Fruit fly (Drosophila melanogaster) whole organism, embryonic: ENCODE results near the gene CG11843.
A peak's percentile ranks its signal among the peaks of the same experiment; 100 is the strongest.

Experiments used
- Ada2b ChIP-seq: fragments of 200-800 bp; sonication (Bioruptor generic); IDR thresholded peaks from 2 replicates; pipeline ENCODE4 v1.3.6; 2022; ENCODE audit warnings: missing biosample characterization, missing genetic modification characterization
- Antp ChIP-seq: fragments of 200-800 bp; sonication (Bioruptor generic); optimal IDR thresholded peaks from 3 replicates; lab custom pipeline; 2016; ENCODE audit warnings: missing biosample characterization, missing genetic modification characterization
- CG10147 ChIP-seq: fragments of 200-800 bp; sonication (Bioruptor generic); optimal IDR thresholded peaks from 2 replicates; lab custom pipeline; 2019; ENCODE audit warnings: missing biosample characterization, mild to moderate bottlenecking, missing genetic modification characterization, moderate library complexity
- CG10267 ChIP-seq: fragments of 200-800 bp; sonication (Bioruptor generic); optimal IDR thresholded peaks from 2 replicates; lab custom pipeline; 2018; ENCODE audit warnings: missing biosample characterization, mild to moderate bottlenecking, missing genetic modification characterization, moderate library complexity
- CG11456 ChIP-seq: fragments of 200-800 bp; sonication (Bioruptor generic); IDR thresholded peaks from 3 replicates; pipeline ENCODE4 v1.3.6; 2022; ENCODE audit warnings: missing biosample characterization, missing genetic modification characterization
- CG12659 ChIP-seq: fragments of 200-800 bp; sonication (Bioruptor generic); optimal IDR thresholded peaks from 3 replicates; lab custom pipeline; 2017; ENCODE audit warnings: mild to moderate bottlenecking, missing biosample characterization, missing genetic modification reagents, missing genetic modification characterization
- CG14667 ChIP-seq: fragments of 200-800 bp; sonication (Bioruptor generic); IDR thresholded peaks from 2 replicates; pipeline ENCODE4 v1.3.6; 2022; ENCODE audit warnings: missing biosample characterization, missing genetic modification characterization
- CG17361 ChIP-seq: fragments of 200-800 bp; sonication (Bioruptor generic); IDR thresholded peaks from 3 replicates; pipeline ENCODE4 v1.3.6; 2022; ENCODE audit warnings: missing biosample characterization, missing genetic modification characterization
- CG2116 ChIP-seq: fragments of 200-800 bp; sonication (Bioruptor generic); optimal IDR thresholded peaks from 3 replicates; lab custom pipeline; 2018; ENCODE audit warnings: missing biosample characterization, mild to moderate bottlenecking, missing genetic modification characterization
- CG2129 ChIP-seq: fragments of 200-800 bp; sonication (Bioruptor generic); IDR thresholded peaks from 2 replicates; pipeline ENCODE4 v1.3.6; 2022; ENCODE audit warnings: missing biosample characterization, missing genetic modification characterization; ENCODE audit not compliant: partially characterized antibody
- CG2712 ChIP-seq: fragments of 200-800 bp; optimal IDR thresholded peaks from 3 replicates; lab custom pipeline; 2019; ENCODE audit warnings: missing biosample characterization, mild to moderate bottlenecking, missing genetic modification characterization, moderate library complexity
- CG33213 ChIP-seq: fragments of 200-800 bp; sonication (Bioruptor generic); optimal IDR thresholded peaks from 3 replicates; lab custom pipeline; 2016; ENCODE audit warnings: missing biosample characterization, missing genetic modification characterization
- CG4282 ChIP-seq: fragments of 200-800 bp; sonication (Bioruptor generic); optimal IDR thresholded peaks from 2 replicates; lab custom pipeline; 2016; ENCODE audit warnings: missing biosample characterization, missing genetic modification characterization
- CG4328 ChIP-seq: fragments of 200-800 bp; sonication (Bioruptor generic); optimal IDR thresholded peaks from 3 replicates; lab custom pipeline; 2017; ENCODE audit warnings: missing biosample characterization, missing genetic modification reagents, missing genetic modification characterization
- CG6272 ChIP-seq: fragments of 200-800 bp; sonication (Bioruptor generic); IDR thresholded peaks from 2 replicates; pipeline ENCODE4 v1.3.6; 2022; ENCODE audit warnings: missing biosample characterization, missing genetic modification characterization
- CG6683 ChIP-seq: fragments of 200-800 bp; sonication (Bioruptor generic); optimal IDR thresholded peaks from 2 replicates; lab custom pipeline; 2017; ENCODE audit warnings: missing biosample characterization, mild to moderate bottlenecking, missing genetic modification characterization, missing genetic modification reagents
- CG6791 ChIP-seq: fragments of 200-800 bp; sonication (Bioruptor generic); IDR thresholded peaks from 3 replicates; pipeline ENCODE4 v1.3.6; 2022; ENCODE audit warnings: missing biosample characterization, missing genetic modification characterization; ENCODE audit not compliant: partially characterized antibody
- CG8924 ChIP-seq: fragments of 200-800 bp; optimal IDR thresholded peaks from 3 replicates; lab custom pipeline; 2019; ENCODE audit warnings: missing biosample characterization, mild to moderate bottlenecking, missing genetic modification characterization, moderate library complexity
- CG9609 ChIP-seq: fragments of 200-800 bp; sonication (Bioruptor generic); optimal IDR thresholded peaks from 3 replicates; lab custom pipeline; 2016; ENCODE audit warnings: missing biosample characterization, missing genetic modification characterization
- E2f2 ChIP-seq: fragments of 200-800 bp; sonication (Bioruptor generic); IDR thresholded peaks from 2 replicates; pipeline ENCODE4 v1.3.6; 2022; ENCODE audit warnings: missing biosample characterization, missing genetic modification characterization
- Gsc ChIP-seq: fragments of 200-800 bp; sonication (Bioruptor generic); IDR thresholded peaks from 2 replicates; pipeline ENCODE4 v1.3.6; 2022; ENCODE audit warnings: missing biosample characterization, missing genetic modification characterization
- Gug ChIP-seq: fragments of 200-800 bp; sonication (Bioruptor generic); IDR thresholded peaks from 4 replicates; pipeline ENCODE4 v1.3.6; 2022; ENCODE audit warnings: missing biosample characterization, missing genetic modification characterization
- Sry-δ ChIP-seq: fragments of 200-800 bp; sonication (Bioruptor generic); optimal IDR thresholded peaks from 2 replicates; lab custom pipeline; 2016; ENCODE audit warnings: missing biosample characterization, missing genetic modification characterization
- Stat92E ChIP-seq, 3 experiments: fragments of >200 bp in 2 of 3; fragments of 200-800 bp in 1 of 3; sonication (Bioruptor generic) in 1 of 3; optimal IDR thresholded peaks; 2 replicates each; lab custom pipeline; 2017 to 2019; ENCODE audit warnings: missing biosample characterization in 3 of 3, missing genetic modification characterization in 3 of 3, mild to moderate bottlenecking in 1 of 3, moderate library complexity in 1 of 3
- Trl ChIP-seq, 3 experiments: fragments of >200 bp in 2 of 3; fragments of 200-800 bp in 1 of 3; sonication (Bioruptor generic) in 1 of 3; optimal IDR thresholded peaks; 2 replicates in 1 of 3; 3 replicates in 2 of 3; lab custom pipeline; 2016 to 2017; ENCODE audit warnings: missing biosample characterization in 1 of 3, missing genetic modification characterization in 1 of 3
- YL-1 ChIP-seq: fragments of 200-800 bp; sonication (Bioruptor generic); optimal IDR thresholded peaks from 3 replicates; lab custom pipeline; 2017; ENCODE audit warnings: missing biosample characterization, mild to moderate bottlenecking, missing genetic modification characterization
- ato ChIP-seq: fragments of 200-800 bp; sonication (Bioruptor generic); IDR thresholded peaks from 2 replicates; pipeline ENCODE4 v1.3.6; 2022; ENCODE audit warnings: missing biosample characterization, missing genetic modification characterization; ENCODE audit not compliant: partially characterized antibody
- bbx ChIP-seq: fragments of 200-800 bp; sonication (Bioruptor generic); IDR thresholded peaks from 2 replicates; pipeline ENCODE4 v1.3.6; 2022; ENCODE audit warnings: missing biosample characterization, missing genetic modification characterization; ENCODE audit not compliant: partially characterized antibody
- cad ChIP-seq: fragments of >200 bp; optimal IDR thresholded peaks from 2 replicates; lab custom pipeline; 2017; ENCODE audit warnings: missing biosample characterization, missing genetic modification characterization
- croc ChIP-seq: fragments of 200-800 bp; sonication (Bioruptor generic); conservative IDR thresholded peaks from 3 replicates; pipeline ENCODE4 v1.3.6; 2022; ENCODE audit warnings: missing biosample characterization, missing genetic modification characterization
- crol ChIP-seq: fragments of 200-800 bp; sonication (Bioruptor generic); IDR thresholded peaks from 2 replicates; pipeline ENCODE4 v1.3.6; 2022; ENCODE audit warnings: missing biosample characterization, missing genetic modification characterization
- cwo ChIP-seq: fragments of 200-800 bp; sonication (Bioruptor generic); optimal IDR thresholded peaks from 3 replicates; lab custom pipeline; 2017; ENCODE audit warnings: missing biosample characterization, missing genetic modification characterization, mild to moderate bottlenecking, moderate library complexity, missing genetic modification reagents
- dimm ChIP-seq: fragments of 200-800 bp; sonication (Bioruptor generic); IDR thresholded peaks from 2 replicates; pipeline ENCODE4 v1.3.6; 2022; ENCODE audit warnings: missing biosample characterization, missing genetic modification characterization
- dmrt11E ChIP-seq: fragments of 200-800 bp; sonication (Bioruptor generic); optimal IDR thresholded peaks from 3 replicates; lab custom pipeline; 2018; ENCODE audit warnings: missing biosample characterization, mild to moderate bottlenecking, missing genetic modification characterization, moderate library complexity
- ems ChIP-seq: fragments of 200-800 bp; sonication (Bioruptor generic); optimal IDR thresholded peaks from 3 replicates; lab custom pipeline; 2016; ENCODE audit warnings: missing biosample characterization, missing genetic modification characterization
- exex ChIP-seq: fragments of 200-800 bp; sonication (Bioruptor generic); optimal IDR thresholded peaks from 4 replicates; lab custom pipeline; 2018; ENCODE audit warnings: missing biosample characterization, mild to moderate bottlenecking, missing genetic modification characterization, moderate library complexity
- ftz-f1 ChIP-seq: fragments of 200-800 bp; sonication (Bioruptor generic); optimal IDR thresholded peaks from 2 replicates; lab custom pipeline; 2016; ENCODE audit warnings: missing biosample characterization, missing genetic modification characterization
- grn ChIP-seq: fragments of 200-800 bp; sonication (Bioruptor generic); optimal IDR thresholded peaks from 3 replicates; lab custom pipeline; 2017; ENCODE audit warnings: missing biosample characterization, missing genetic modification characterization
- hb ChIP-seq: fragments of 200-800 bp; sonication (Bioruptor generic); IDR thresholded peaks from 3 replicates; pipeline ENCODE4 v1.3.6; 2022; ENCODE audit warnings: missing biosample characterization, missing genetic modification characterization; ENCODE audit not compliant: partially characterized antibody
- hkb ChIP-seq, 2 experiments: fragments of 200-800 bp in 1 of 2; fragments of >200 bp in 1 of 2; sonication (Bioruptor generic) in 1 of 2; IDR thresholded peaks in 1 of 2; optimal IDR thresholded peaks in 1 of 2; 2 replicates each; pipeline versions ENCODE4 v1.3.6 to Lab custom; 2017 to 2022; ENCODE audit warnings: missing biosample characterization in 1 of 2, missing genetic modification characterization in 1 of 2
- inv ChIP-seq: fragments of 200-800 bp; sonication (Bioruptor generic); IDR thresholded peaks from 2 replicates; pipeline ENCODE4 v1.3.6; 2022; ENCODE audit warnings: missing biosample characterization, missing genetic modification characterization; ENCODE audit not compliant: partially characterized antibody
- mirr ChIP-seq: fragments of 200-800 bp; sonication (Bioruptor generic); optimal IDR thresholded peaks from 3 replicates; lab custom pipeline; 2018; ENCODE audit warnings: missing biosample characterization, mild to moderate bottlenecking, missing genetic modification characterization
- pnt ChIP-seq: fragments of 200-800 bp; sonication (Bioruptor generic); optimal IDR thresholded peaks from 3 replicates; lab custom pipeline; 2016; ENCODE audit warnings: missing biosample characterization, missing genetic modification characterization
- pzg ChIP-seq: fragments of 200-800 bp; sonication (Bioruptor generic); optimal IDR thresholded peaks from 3 replicates; lab custom pipeline; 2018; ENCODE audit warnings: missing biosample characterization, mild to moderate bottlenecking, missing genetic modification characterization, moderate library complexity
- slou ChIP-seq: fragments of 200-800 bp; sonication (Bioruptor generic); optimal IDR thresholded peaks from 3 replicates; lab custom pipeline; 2016; ENCODE audit warnings: missing biosample characterization, missing genetic modification characterization
- tna ChIP-seq: fragments of 200-800 bp; sonication (Bioruptor generic); IDR thresholded peaks from 2 replicates; pipeline ENCODE4 v1.3.6; 2022; ENCODE audit warnings: missing biosample characterization, missing genetic modification characterization; ENCODE audit not compliant: partially characterized antibody
- trem ChIP-seq: fragments of 200-800 bp; optimal IDR thresholded peaks from 3 replicates; lab custom pipeline; 2019; ENCODE audit warnings: missing biosample characterization, mild to moderate bottlenecking, missing genetic modification characterization, moderate library complexity
- twi ChIP-seq: fragments of 200-800 bp; optimal IDR thresholded peaks from 2 replicates; lab custom pipeline; 2019; ENCODE audit warnings: missing biosample characterization, mild to moderate bottlenecking, missing genetic modification characterization, moderate library complexity
- vnd ChIP-seq: fragments of 200-800 bp; sonication (Bioruptor generic); IDR thresholded peaks from 3 replicates; pipeline ENCODE4 v1.3.6; 2022; ENCODE audit warnings: missing biosample characterization, missing genetic modification characterization; ENCODE audit not compliant: partially characterized antibody

Gene CG11843

dm6 chr3R:29062717-29063206 lies 8.6 kb downstream of the CG11843 start, which contains the start of the genes Cul5 and Bicra (continued):
- peak; percentile 59 for TF ChIP-seq hkb (optimal IDR thresholded peaks at IDR 0.05; lab: Kevin White, UChicago)
- no peak for TF ChIP-seq hkb (GFP tag; IDR thresholded peaks at IDR 0.05; lab: Robert Waterston, UW)
- peak; percentile 92 for TF ChIP-seq tna (GFP tag; lab: Robert Waterston, UW)
- peak; percentile 92 for TF ChIP-seq CG6791
- TF ChIP-seq pzg (GFP tag; lab: Kevin White, UChicago) = peak; percentile 86
- peak; percentile 3; the same call in 1 of the 3 replicates for TF ChIP-seq CG11456 (GFP tag; lab: Robert Waterston, UW)
- no peak for TF ChIP-seq slou (GFP tag; lab: Kevin White, UChicago)
- no peak for TF ChIP-seq croc
- TF ChIP-seq vnd (GFP tag; lab: Robert Waterston, UW) = peak; percentile 86; the same call in 1 of the 3 replicates
- TF ChIP-seq CG2129 = peak; percentile 63
- TF ChIP-seq CG4282 (GFP tag; lab: Kevin White, UChicago) = no peak
- TF ChIP-seq CG6272 = peak; percentile 11; the same call in 1 of the 2 replicates
- no peak for TF ChIP-seq cwo
- TF ChIP-seq ato = peak; percentile 96
- no peak for TF ChIP-seq CG6683 (GFP tag; lab: Kevin White, UChicago)
- TF ChIP-seq CG33213 (GFP tag; lab: Kevin White, UChicago) = peak; percentile 9
- peak; percentile 96 for TF ChIP-seq CG10267
- no peak for TF ChIP-seq CG4328
- peak; percentile 3 for TF ChIP-seq Antp
- TF ChIP-seq bbx (GFP tag; lab: Robert Waterston, UW) = peak; percentile 95
- 0 out of 2 replicates have a peak, but pooled peaks have one; percentile 57 for TF ChIP-seq E2f2
- TF ChIP-seq mirr (GFP tag; lab: Kevin White, UChicago) = peak; percentile 4
- TF ChIP-seq ftz-f1 (GFP tag; lab: Kevin White, UChicago) = peak; percentile 1
- TF ChIP-seq exex = peak; percentile 37
- peak; percentile 7 for TF ChIP-seq trem
- peak; percentile 48 for TF ChIP-seq CG12659 (GFP tag; lab: Kevin White, UChicago)
- peak in 1 of 3 experiments; percentile 61 for TF ChIP-seq Stat92E (GFP tag; optimal IDR thresholded peaks at IDR 0.05; lab: Kevin White, UChicago)
- TF ChIP-seq inv (GFP tag; lab: Robert Waterston, UW) = peak; percentile 86; the same call in 1 of the 2 replicates
- peak; percentile 80 for TF ChIP-seq Sry-δ
- peak; percentile 92 for TF ChIP-seq hb (GFP tag; lab: Robert Waterston, UW)
- TF ChIP-seq Ada2b (GFP tag; lab: Robert Waterston, UW) = no peak
- TF ChIP-seq twi (tag; lab: Kevin White, UChicago) = no peak
- TF ChIP-seq Trl (optimal IDR thresholded peaks at IDR 0.05; lab: Kevin White, UChicago) = no peak
- TF ChIP-seq Trl (GFP tag; optimal IDR thresholded peaks at IDR 0.05; lab: Kevin White, UChicago) = peak; percentile 39
- no peak for TF ChIP-seq CG14667
- no peak for TF ChIP-seq CG9609 (GFP tag; lab: Kevin White, UChicago)
- TF ChIP-seq crol = no peak
- TF ChIP-seq pnt (GFP tag; lab: Kevin White, UChicago) = no peak
- TF ChIP-seq, all 482 proteins: peak for 68

- TF ChIP-seq hkb (optimal IDR thresholded peaks at IDR 0.05; lab: Kevin White, UChicago) (no peak), hkb (GFP tag; IDR thresholded peaks at IDR 0.05; lab: Robert Waterston, UW) (no peak), ems (peak; percentile 4), YL-1 (GFP tag; lab: Kevin White, UChicago) (peak; percentile 59), cad (GFP tag; lab: Kevin White, UChicago) (no peak), CG17361 (GFP tag; lab: Robert Waterston, UW) (no peak), Gug (peak; percentile 59; the same call in 3 of the 4 replicates), dmrt11E (tag; lab: Kevin White, UChicago) (peak; percentile 64), grn (GFP tag; lab: Kevin White, UChicago) (no peak), CG8924 (tag; lab: Kevin White, UChicago) (peak; percentile 83), CG2116 (GFP tag; lab: Kevin White, UChicago) (peak; percentile 78), dimm (GFP tag; lab: Robert Waterston, UW) (no peak), CG10147 (GFP tag; lab: Kevin White, UChicago) (peak; percentile 73), CG2712 (peak; percentile 82), Gsc (GFP tag; lab: Robert Waterston, UW) (no peak)
These were observed 9.2 kb downstream of the CG11843 start for dm6 chr3R:29063207-29063920.
